Worm (Caenorhabditis elegans) whole organism, L4 larva: Measurements from ENCODE around the gene dhs-8.
A peak's percentile ranks its signal among the peaks of the same experiment; 100 is the strongest.

Source experiments
- F37D6.2 ChIP-seq: sonication (generic microtip); optimal IDR thresholded peaks from 2 replicates; lab custom pipeline; 2016; ENCODE audit warnings: mild to moderate bottlenecking, missing genetic modification characterization, missing compliant biosample characterization
- Y48G9A.11 ChIP-seq: fragments of 200-800 bp; sonication (Bioruptor generic); IDR thresholded peaks from 2 replicates; pipeline ENCODE4 v1.3.6; 2022; ENCODE audit warnings: missing genetic modification reagents, missing genetic modification characterization, missing compliant biosample characterization
- Y5F2A.4 ChIP-seq: fragments of 200-800 bp; sonication (Bioruptor generic); optimal IDR thresholded peaks from 2 replicates; lab custom pipeline; 2018; ENCODE audit warnings: mild to moderate bottlenecking, missing genetic modification characterization, missing compliant biosample characterization
- ZK546.5 ChIP-seq, 2 experiments: sonication (generic microtip); optimal IDR thresholded peaks; 2 replicates each; lab custom pipeline; 2017; ENCODE audit warnings: missing biosample characterization in 2 of 2, missing genetic modification characterization in 2 of 2
- aha-1 ChIP-seq: fragments of 150-350 bp; peaks from one replicate; lab custom pipeline; 2014; ENCODE audit warnings: missing biosample characterization, missing genetic modification characterization
- aly-2 ChIP-seq: sonication (generic microtip); optimal IDR thresholded peaks from 2 replicates; lab custom pipeline; 2018; ENCODE audit warnings: missing biosample characterization, missing genetic modification characterization
- ama-1 ChIP-seq: fragments of 150-350 bp; optimal IDR thresholded peaks from 2 replicates; lab custom pipeline; 2014; ENCODE audit warnings: inconsistent platforms, mixed read lengths
- attf-4 ChIP-seq: sonication (generic microtip); optimal IDR thresholded peaks from 3 replicates; lab custom pipeline; 2017; ENCODE audit warnings: missing biosample characterization, missing genetic modification characterization
- ceh-28 ChIP-seq: fragments of 150-350 bp; optimal IDR thresholded peaks from 2 replicates; lab custom pipeline; 2014; ENCODE audit warnings: missing biosample characterization, missing genetic modification reagents, missing genetic modification characterization
- ceh-62 ChIP-seq: sonication (generic microtip); optimal IDR thresholded peaks from 2 replicates; lab custom pipeline; 2017; ENCODE audit warnings: missing biosample characterization, missing genetic modification characterization
- ceh-82 ChIP-seq: sonication (generic microtip); optimal IDR thresholded peaks from 2 replicates; lab custom pipeline; 2017; ENCODE audit warnings: missing biosample characterization, missing genetic modification characterization
- cey-2 ChIP-seq: sonication (generic microtip); optimal IDR thresholded peaks from 3 replicates; lab custom pipeline; 2017; ENCODE audit warnings: missing genetic modification characterization, mild to moderate bottlenecking, missing compliant biosample characterization, antibody characterized with exemption, borderline replicate concordance; ENCODE audit not compliant: insufficient read depth
- daf-12 ChIP-seq: fragments of 150-350 bp; optimal IDR thresholded peaks from 2 replicates; lab custom pipeline; 2014; ENCODE audit warnings: missing biosample characterization, missing genetic modification reagents, missing genetic modification characterization
- daf-16 ChIP-seq, 3 experiments: sonication (generic microtip); optimal IDR thresholded peaks; 2 replicates each; lab custom pipeline; 2016 to 2017; ENCODE audit warnings: missing genetic modification characterization in 3 of 3, missing genetic modification reagents in 3 of 3, mild to moderate bottlenecking in 2 of 3, missing compliant biosample characterization in 2 of 3, missing biosample characterization in 1 of 3, moderate library complexity in 1 of 3
- dmd-6 ChIP-seq: fragments of 200-800 bp; sonication (Bioruptor generic); IDR thresholded peaks from 2 replicates; pipeline ENCODE4 v1.3.6; 2022; ENCODE audit warnings: missing genetic modification reagents, missing genetic modification characterization, missing compliant biosample characterization
- dmd-9 ChIP-seq: fragments of 200-800 bp; sonication (Bioruptor generic); IDR thresholded peaks from 2 replicates; pipeline ENCODE4 v1.3.6; 2022; ENCODE audit warnings: missing genetic modification reagents, missing genetic modification characterization, missing compliant biosample characterization
- dve-1 ChIP-seq: sonication (generic microtip); optimal IDR thresholded peaks from 2 replicates; lab custom pipeline; 2017; ENCODE audit warnings: antibody characterized with exemption, mild to moderate bottlenecking, missing genetic modification characterization, missing compliant biosample characterization; ENCODE audit not compliant: insufficient read depth
- egl-43 ChIP-seq: fragments of 200-800 bp; sonication (Bioruptor generic); IDR thresholded peaks from 2 replicates; pipeline ENCODE4 v1.3.6; 2022; ENCODE audit warnings: missing genetic modification reagents, missing genetic modification characterization, missing compliant biosample characterization
- fkh-10 ChIP-seq: fragments of 150-350 bp; optimal IDR thresholded peaks from 2 replicates; lab custom pipeline; 2014; ENCODE audit warnings: missing biosample characterization, missing genetic modification reagents, missing genetic modification characterization
- fos-1 ChIP-seq: fragments of 150-350 bp; optimal IDR thresholded peaks from 2 replicates; lab custom pipeline; 2014; ENCODE audit warnings: missing biosample characterization, missing genetic modification characterization
- gei-8 ChIP-seq: fragments of 200-800 bp; sonication (Bioruptor generic); optimal IDR thresholded peaks from 2 replicates; lab custom pipeline; 2018; ENCODE audit warnings: mild to moderate bottlenecking, missing genetic modification characterization, missing compliant biosample characterization
- hif-1 ChIP-seq, 2 experiments: sonication (generic microtip); optimal IDR thresholded peaks; 2 replicates each; lab custom pipeline; 2016 to 2017; ENCODE audit warnings: missing compliant biosample characterization in 2 of 2, missing genetic modification characterization in 2 of 2, missing genetic modification reagents in 2 of 2, missing genotype in 2 of 2, mild to moderate bottlenecking in 1 of 2
- hlh-11 ChIP-seq: fragments of 200-800 bp; sonication (Bioruptor generic); optimal IDR thresholded peaks from 2 replicates; lab custom pipeline; 2018; ENCODE audit warnings: mild to moderate bottlenecking, missing genetic modification characterization, missing compliant biosample characterization
- hlh-30 ChIP-seq: sonication (generic microtip); optimal IDR thresholded peaks from 2 replicates; lab custom pipeline; 2017; ENCODE audit warnings: antibody characterized with exemption, mild to moderate bottlenecking, missing genetic modification characterization, missing compliant biosample characterization; ENCODE audit not compliant: insufficient read depth
- jun-1 ChIP-seq: fragments of 150-350 bp; optimal IDR thresholded peaks from 2 replicates; lab custom pipeline; 2014; ENCODE audit warnings: missing biosample characterization, missing genetic modification reagents, missing genetic modification characterization
- lim-7 ChIP-seq: fragments of 200-800 bp; sonication (Bioruptor generic); IDR thresholded peaks from 2 replicates; pipeline ENCODE4 v1.3.6; 2022; ENCODE audit warnings: missing genetic modification characterization, missing compliant biosample characterization
- lin-39 ChIP-seq: fragments of 150-350 bp; optimal IDR thresholded peaks from 2 replicates; lab custom pipeline; 2014; ENCODE audit warnings: missing biosample characterization, missing genetic modification reagents, missing genetic modification characterization
- lsy-2 ChIP-seq, 2 experiments: fragments of 150-350 bp in 1 of 2; sonication (generic microtip) in 1 of 2; optimal IDR thresholded peaks; 2 replicates each; lab custom pipeline; 2014 to 2017; ENCODE audit warnings: missing biosample characterization in 2 of 2, missing genetic modification characterization in 2 of 2
- madf-9 ChIP-seq: fragments of 200-800 bp; sonication (Bioruptor generic); conservative IDR thresholded peaks from 2 replicates; pipeline ENCODE4 v1.3.6; 2022; ENCODE audit warnings: missing genetic modification reagents, missing genetic modification characterization, missing compliant biosample characterization
- mdl-1 ChIP-seq, 2 experiments: fragments of 150-350 bp in 1 of 2; sonication (generic microtip) in 1 of 2; optimal IDR thresholded peaks; 2 replicates each; lab custom pipeline; 2014 to 2017; ENCODE audit warnings: missing biosample characterization in 2 of 2, missing genetic modification characterization in 2 of 2
- mdt-29 ChIP-seq: fragments of 200-800 bp; sonication (Bioruptor generic); IDR thresholded peaks from 2 replicates; pipeline ENCODE4 v1.3.6; 2022; ENCODE audit warnings: missing genetic modification reagents, missing genetic modification characterization, missing compliant biosample characterization
- mep-1 ChIP-seq: fragments of 150-350 bp; sonication (generic microtip); optimal IDR thresholded peaks from 3 replicates; lab custom pipeline; 2014; ENCODE audit warnings: missing biosample characterization, missing genetic modification characterization
- mxl-3 ChIP-seq: fragments of 200-800 bp; sonication (Bioruptor generic); optimal IDR thresholded peaks from 2 replicates; lab custom pipeline; 2018; ENCODE audit warnings: mild to moderate bottlenecking, missing genetic modification characterization, missing compliant biosample characterization
- nhr-237 ChIP-seq: sonication (generic microtip); optimal IDR thresholded peaks from 2 replicates; lab custom pipeline; 2017; ENCODE audit warnings: missing biosample characterization, missing genetic modification characterization
- nhr-28 ChIP-seq: fragments of 150-350 bp; optimal IDR thresholded peaks from 2 replicates; lab custom pipeline; 2014; ENCODE audit warnings: missing biosample characterization, missing genetic modification characterization
- nhr-42 ChIP-seq: fragments of 200-800 bp; sonication (Bioruptor generic); IDR thresholded peaks from 2 replicates; pipeline ENCODE4 v1.3.6; 2022; ENCODE audit warnings: missing genetic modification characterization, missing compliant biosample characterization
- nhr-48 ChIP-seq: sonication (generic microtip); optimal IDR thresholded peaks from 2 replicates; lab custom pipeline; 2016; ENCODE audit warnings: mild to moderate bottlenecking, missing genetic modification characterization, missing compliant biosample characterization
- nhr-6 ChIP-seq: fragments of 150-350 bp; optimal IDR thresholded peaks from 2 replicates; lab custom pipeline; 2014; ENCODE audit warnings: missing biosample characterization, missing genetic modification characterization
- nhr-77 ChIP-seq: fragments of 150-350 bp; optimal IDR thresholded peaks from 2 replicates; lab custom pipeline; 2014; ENCODE audit warnings: missing biosample characterization, missing genetic modification characterization
- pqm-1 ChIP-seq: sonication (generic microtip); optimal IDR thresholded peaks from 2 replicates; lab custom pipeline; 2017; ENCODE audit warnings: missing biosample characterization, missing genetic modification characterization
- skn-1 ChIP-seq: fragments of 150-350 bp; optimal IDR thresholded peaks from 2 replicates; lab custom pipeline; 2014; ENCODE audit warnings: missing biosample characterization, missing genetic modification characterization
- snpc-1.2 ChIP-seq: fragments of 200-800 bp; sonication (Bioruptor generic); IDR thresholded peaks from 2 replicates; pipeline ENCODE4 v1.3.6; 2022; ENCODE audit warnings: missing genetic modification reagents, missing genetic modification characterization, missing compliant biosample characterization
- spr-1 ChIP-seq: sonication (generic microtip); optimal IDR thresholded peaks from 2 replicates; lab custom pipeline; 2016; ENCODE audit warnings: mild to moderate bottlenecking, missing genetic modification characterization, missing compliant biosample characterization
- tag-97 ChIP-seq: fragments of 200-800 bp; sonication (Bioruptor generic); IDR thresholded peaks from 2 replicates; pipeline ENCODE4 v1.3.6; 2022; ENCODE audit warnings: missing genetic modification characterization, missing compliant biosample characterization
- unc-62 ChIP-seq, 3 experiments: fragments of 150-350 bp in 1 of 3; sonication (generic microtip); optimal IDR thresholded peaks in 2 of 3; peaks in 1 of 3; 1 replicate in 1 of 3; 2 replicates in 2 of 3; lab custom pipeline; 2014 to 2017; ENCODE audit warnings: missing biosample characterization in 3 of 3, missing genetic modification characterization in 3 of 3, missing genetic modification reagents in 3 of 3, missing genotype in 1 of 3
- vab-7 ChIP-seq: fragments of 200-800 bp; sonication (Bioruptor generic); IDR thresholded peaks from 2 replicates; pipeline ENCODE4 v1.3.6; 2022; ENCODE audit warnings: missing genetic modification reagents, missing genetic modification characterization, missing compliant biosample characterization
- ztf-11 ChIP-seq: fragments of 150-350 bp; optimal IDR thresholded peaks from 2 replicates; lab custom pipeline; 2014; ENCODE audit warnings: missing biosample characterization, missing genetic modification characterization

The dhs-8 gene

DNA sequence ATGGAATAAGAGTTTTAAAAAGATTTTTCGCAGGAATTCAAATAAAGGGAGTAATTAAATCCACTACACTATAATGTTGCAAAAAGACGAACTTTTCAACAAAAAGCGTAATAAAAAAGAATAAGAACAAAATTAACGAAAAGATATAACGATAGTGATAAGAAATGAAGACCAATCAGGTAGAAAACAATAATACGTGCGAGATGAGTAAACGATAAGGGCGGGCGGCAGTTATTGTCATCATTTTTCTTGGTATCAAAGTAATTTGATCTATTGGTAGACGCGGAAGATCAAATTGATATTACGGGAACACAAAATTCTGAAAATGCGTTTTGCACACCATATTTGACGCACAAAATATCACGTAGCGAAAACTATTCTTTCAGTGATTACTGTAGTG, 3.4 kb upstream of the dhs-8 start:
- no peak for TF ChIP-seq mdt-29 (GFP tag; lab: Robert Waterston, UW)
- no peak for TF ChIP-seq ceh-28
- no peak for TF ChIP-seq fkh-10
- TF ChIP-seq hif-1 (tag; optimal IDR thresholded peaks at IDR 0.05; lab: Kevin White, UChicago), result peak in 1 of 2 experiments; percentile 82
- no peak for TF ChIP-seq mxl-3 (GFP tag; lab: Kevin White, UChicago)
- peak; percentile 64 for TF ChIP-seq dve-1 (tag; lab: Kevin White, UChicago)
- peak; percentile 61 for TF ChIP-seq nhr-28 (tag; lab: Kevin White, UChicago)
- TF ChIP-seq daf-12 (tag; lab: Kevin White, UChicago), result no peak
- TF ChIP-seq daf-16 (GFP tag; optimal IDR thresholded peaks at IDR 0.05; lab: Kevin White, UChicago), result no peak
- TF ChIP-seq daf-16 (tag; optimal IDR thresholded peaks at IDR 0.05; lab: Kevin White, UChicago), result peak; percentile 63
- TF ChIP-seq Y5F2A.4 (GFP tag; lab: Kevin White, UChicago), result no peak
- no peak for TF ChIP-seq nhr-42 (GFP tag; lab: Robert Waterston, UW)
- no peak for TF ChIP-seq vab-7 (GFP tag; lab: Robert Waterston, UW)
- peak; percentile 32 for TF ChIP-seq nhr-77 (tag; lab: Kevin White, UChicago)
- no peak for TF ChIP-seq skn-1 (tag; lab: Kevin White, UChicago)
- no peak for TF ChIP-seq ztf-11
- no peak for TF ChIP-seq fos-1 (tag; lab: Kevin White, UChicago)
- TF ChIP-seq attf-4 (tag; lab: Kevin White, UChicago), result no peak
- peak; percentile 17 for TF ChIP-seq hlh-11 (tag; lab: Kevin White, UChicago)
- TF ChIP-seq, all 104 proteins: peak for 6

DNA sequence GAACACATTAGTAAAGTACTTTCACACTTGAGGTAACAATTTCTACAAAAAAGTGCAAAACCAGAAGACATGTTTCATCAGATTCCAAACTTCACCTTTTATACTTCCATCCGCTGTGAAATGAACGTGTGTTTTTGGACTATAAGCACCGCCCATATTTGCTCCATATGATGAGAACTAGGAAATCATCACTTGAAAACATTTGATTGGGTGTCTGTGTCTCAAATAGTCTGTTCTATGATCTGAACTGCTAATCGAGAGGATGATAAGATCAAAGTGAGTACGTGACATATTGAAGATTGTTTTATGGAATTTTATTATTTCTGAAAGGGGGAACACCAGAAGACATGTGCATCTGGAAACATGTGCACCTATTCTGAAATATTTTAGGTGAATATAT, 2.5 kb upstream of the dhs-8 start:
- peak in 1 of 2 experiments; percentile 48 for TF ChIP-seq mdl-1 (tag; optimal IDR thresholded peaks at IDR 0.05; lab: Kevin White, UChicago)
- peak in 1 of 2 experiments; percentile 13 for TF ChIP-seq lsy-2 (tag; optimal IDR thresholded peaks at IDR 0.05; lab: Kevin White, UChicago)
- peak; percentile 96 for TF ChIP-seq aha-1 (tag; lab: Kevin White, UChicago)
- TF ChIP-seq dmd-6 (GFP tag; lab: Robert Waterston, UW), result peak; percentile 30
- peak; percentile 4 for TF ChIP-seq ama-1
- no peak for TF ChIP-seq madf-9 (GFP tag; lab: Robert Waterston, UW)
- TF ChIP-seq hif-1 (tag; optimal IDR thresholded peaks at IDR 0.05; lab: Kevin White, UChicago), result peak; percentile 90 to 97
- peak; percentile 36 for TF ChIP-seq nhr-6
- TF ChIP-seq unc-62 (GFP tag; optimal IDR thresholded peaks at IDR 0.05 in 1 of 2; lab: Kevin White, UChicago), result no peak
- no peak for TF ChIP-seq unc-62 (tag; optimal IDR thresholded peaks at IDR 0.05; lab: Kevin White, UChicago)
- peak; percentile 73 for TF ChIP-seq dve-1 (tag; lab: Kevin White, UChicago)
- no peak for TF ChIP-seq snpc-1.2 (GFP tag; lab: Robert Waterston, UW)
- TF ChIP-seq Y5F2A.4 (GFP tag; lab: Kevin White, UChicago), result no peak
- no peak for TF ChIP-seq jun-1 (tag; lab: Kevin White, UChicago)
- TF ChIP-seq cey-2, result no peak
- peak; percentile 20 for TF ChIP-seq nhr-48 (tag; lab: Kevin White, UChicago)
- TF ChIP-seq daf-16 (GFP tag; optimal IDR thresholded peaks at IDR 0.05; lab: Kevin White, UChicago), result no peak
- peak; percentile 0 for TF ChIP-seq daf-16 (tag; optimal IDR thresholded peaks at IDR 0.05; lab: Kevin White, UChicago)
- TF ChIP-seq mxl-3 (GFP tag; lab: Kevin White, UChicago), result peak; percentile 40
- TF ChIP-seq spr-1 (tag; lab: Kevin White, UChicago), result no peak
- TF ChIP-seq hlh-11 (tag; lab: Kevin White, UChicago), result peak; percentile 43
- TF ChIP-seq mep-1 (tag; lab: Kevin White, UChicago), result peak; percentile 38
- TF ChIP-seq hlh-30 (tag; lab: Kevin White, UChicago), result peak; percentile 56
- no peak for TF ChIP-seq Y48G9A.11 (GFP tag; lab: Robert Waterston, UW)
- peak; percentile 64 for TF ChIP-seq nhr-28 (tag; lab: Kevin White, UChicago)

ce11 chrII:14496809-14497208, 1.0 kb upstream of the dhs-8 start:
- peak; percentile 32 for TF ChIP-seq pqm-1
- peak; percentile 83 for TF ChIP-seq mep-1 (tag; lab: Kevin White, UChicago)
- TF ChIP-seq gei-8, result peak; percentile 89
- no peak for TF ChIP-seq lin-39 (tag; lab: Kevin White, UChicago)
- TF ChIP-seq tag-97 (GFP tag; lab: Robert Waterston, UW), result no peak
- TF ChIP-seq dmd-9 (GFP tag; lab: Robert Waterston, UW), result peak; percentile 76
- TF ChIP-seq aly-2 (tag; lab: Kevin White, UChicago), result no peak
- TF ChIP-seq Y48G9A.11 (GFP tag; lab: Robert Waterston, UW), result peak; percentile 81
- TF ChIP-seq snpc-1.2 (GFP tag; lab: Robert Waterston, UW), result peak; percentile 81
- no peak for TF ChIP-seq nhr-237 (tag; lab: Kevin White, UChicago)
- TF ChIP-seq hlh-11 (tag; lab: Kevin White, UChicago), result peak; percentile 80
- TF ChIP-seq lim-7 (GFP tag; lab: Robert Waterston, UW), result peak; percentile 97
- peak; percentile 97 for TF ChIP-seq egl-43 (GFP tag; lab: Robert Waterston, UW)
- TF ChIP-seq ceh-62 (tag; lab: Kevin White, UChicago), result no peak
- no peak for TF ChIP-seq ceh-82 (tag; lab: Kevin White, UChicago)
- TF ChIP-seq ZK546.5 (tag; optimal IDR thresholded peaks at IDR 0.05; lab: Kevin White, UChicago), result no peak
- peak; percentile 74 for TF ChIP-seq F37D6.2 (tag; lab: Kevin White, UChicago)
